Fruit fly (Drosophila melanogaster): ENCODE results near the gene PolG1.
A peak's percentile ranks its signal among the peaks of the same experiment; 100 is the strongest.

DNA sequence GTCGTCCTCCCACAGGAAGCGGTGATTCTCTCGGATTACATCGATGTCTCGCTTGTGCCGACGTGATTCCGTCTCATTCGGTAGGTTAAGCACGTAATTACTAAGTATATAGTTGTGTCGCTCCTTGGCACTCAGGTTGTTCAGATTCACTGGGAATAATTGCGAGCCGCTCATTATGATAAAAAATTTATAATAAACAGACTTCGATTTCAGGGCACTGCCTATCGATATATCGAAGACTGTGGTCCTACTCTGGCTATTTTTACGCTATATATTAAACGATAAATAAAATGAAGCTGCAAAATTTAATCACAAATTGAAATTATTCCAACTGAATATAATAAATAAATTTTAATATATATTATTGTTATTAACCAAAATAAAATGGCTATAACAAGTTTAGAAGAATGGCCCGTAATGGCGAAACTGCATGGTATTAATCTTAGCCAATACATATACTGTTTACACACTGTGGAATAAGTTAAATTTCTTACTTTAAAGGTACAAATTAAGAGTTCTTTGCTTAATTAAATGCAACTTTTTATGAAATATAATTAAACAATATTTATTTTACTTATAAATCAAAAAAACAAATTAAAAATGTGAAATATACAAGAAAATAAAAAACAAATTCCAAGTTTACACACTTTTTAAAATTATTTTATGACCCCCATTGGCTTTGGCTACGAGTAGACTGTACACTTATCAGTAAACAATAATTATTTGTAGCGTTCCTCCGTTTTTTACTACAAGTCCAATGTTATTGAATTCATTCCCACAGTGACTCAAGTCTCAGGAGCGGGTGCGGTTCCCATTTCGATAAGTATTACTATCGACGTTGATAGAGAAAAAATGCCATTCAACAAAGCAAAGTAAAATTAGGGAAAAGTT is 44.1 kb downstream of the PolG1 start, which contains the start of gene Eato:
- TF ChIP-seq CG12219 (GFP tag; optimal IDR thresholded peaks at IDR 0.05) (no peak), klu (GFP tag; IDR thresholded peaks at IDR 0.05) (no peak), CG9609 (GFP tag; optimal IDR thresholded peaks at IDR 0.05) (no peak), Med (GFP tag) (peak; percentile 77), HHEX (GFP tag; optimal IDR thresholded peaks at IDR 0.05) (no peak), CG33557 (GFP tag; optimal IDR thresholded peaks at IDR 0.05) (peak; percentile 8), row (GFP tag; IDR thresholded peaks at IDR 0.05) (peak; percentile 73), Dfd (GFP tag; optimal IDR thresholded peaks at IDR 0.05) (no peak), Dp (GFP tag; optimal IDR thresholded peaks at IDR 0.05) (no peak), Rfx (GFP tag; IDR thresholded peaks at IDR 0.05) (no peak; the same call in 1 of the 2 replicates), CG7357 (GFP tag; IDR thresholded peaks at IDR 0.05) (peak; percentile 70), H2.0 (GFP tag; IDR thresholded peaks at IDR 0.05) (no peak), ash1 (GFP tag; optimal IDR thresholded peaks at IDR 0.05) (no peak), nom (GFP tag; optimal IDR thresholded peaks at IDR 0.05) (no peak)

Measured in whole organism, embryonic.